Fruit fly (Drosophila melanogaster) whole organism: Measurements from ENCODE around the gene HDAC11.
A peak's percentile ranks its signal among the peaks of the same experiment; 100 is the strongest.

Source experiments
- CG8478 ChIP-seq: fragments of >200 bp; optimal IDR thresholded peaks from 2 replicates; lab custom pipeline; 2018; ENCODE audit warnings: inconsistent platforms
- Dll ChIP-seq: fragments of >200 bp; optimal IDR thresholded peaks from 2 replicates; lab custom pipeline; 2017
- EcR ChIP-seq, 2 experiments: fragments of >200 bp; optimal IDR thresholded peaks; 2 replicates each; lab custom pipeline; 2017; ENCODE audit warnings: missing biosample characterization in 2 of 2, missing genetic modification characterization in 2 of 2, missing genetic modification reagents in 2 of 2
- pan ChIP-seq: fragments of >200 bp; optimal IDR thresholded peaks from 2 replicates; lab custom pipeline; 2017
- psq ChIP-seq: fragments of >200 bp; optimal IDR thresholded peaks from 2 replicates; lab custom pipeline; 2017
- usp ChIP-seq: fragments of >200 bp; optimal IDR thresholded peaks from 2 replicates; lab custom pipeline; 2017; ENCODE audit warnings: missing biosample characterization, missing genetic modification characterization, mixed read lengths

HDAC11 gene

dm6 chr3R:24875939-24876842, 20.1 kb upstream of the HDAC11 start, which contains the start of gene CG3744:
Gene CG3744 (minus strand): TSS chr3R:24876654.
- TF ChIP-seq Dll (lab: Kevin White, UChicago) (no peak), CG8478 (lab: Kevin White, UChicago) (peak; percentile 59)

dm6 chr3R:24870389-24871048, 14.5 kb upstream of the HDAC11 start, which contains the start of gene CycB3:
Gene CycB3 (minus strand): TSS chr3R:24870816.
- TF ChIP-seq EcR (GFP tag; optimal IDR thresholded peaks at IDR 0.05; lab: Kevin White, UChicago): no peak
- no peak for TF ChIP-seq usp (GFP tag; lab: Kevin White, UChicago)
- TF ChIP-seq CG8478 (lab: Kevin White, UChicago): no peak
- TF ChIP-seq psq (lab: Kevin White, UChicago): no peak
- no peak for TF ChIP-seq Dll (lab: Kevin White, UChicago)
- no peak for TF ChIP-seq pan (lab: Kevin White, UChicago)

- no peak for TF ChIP-seq pan (lab: Kevin White, UChicago)
- no peak for TF ChIP-seq psq (lab: Kevin White, UChicago)
- no peak for TF ChIP-seq EcR (GFP tag; optimal IDR thresholded peaks at IDR 0.05; lab: Kevin White, UChicago)
These were observed 11.9 kb upstream of the HDAC11 start for dm6 chr3R:24867956-24868355.

- TF ChIP-seq usp (GFP tag; lab: Kevin White, UChicago): no peak
- no peak for TF ChIP-seq pan (lab: Kevin White, UChicago)
- no peak for TF ChIP-seq Dll (lab: Kevin White, UChicago)
- TF ChIP-seq CG8478 (lab: Kevin White, UChicago): no peak
- TF ChIP-seq EcR (GFP tag; optimal IDR thresholded peaks at IDR 0.05; lab: Kevin White, UChicago): no peak
- TF ChIP-seq psq (lab: Kevin White, UChicago): no peak
These were observed 10.9 kb upstream of the HDAC11 start for dm6 chr3R:24866976-24867375.

dm6 chr3R:24864719-24865400, 8.8 kb upstream of the HDAC11 start, which contains the start of the genes Srg1 and Elal:
Gene Srg1 (minus strand): TSS chr3R:24864732.
Gene Elal (plus strand): TSS chr3R:24865350.
- TF ChIP-seq pan (lab: Kevin White, UChicago) (no peak), Dll (lab: Kevin White, UChicago) (no peak), EcR (GFP tag; optimal IDR thresholded peaks at IDR 0.05; lab: Kevin White, UChicago) (no peak), psq (lab: Kevin White, UChicago) (no peak)

- no peak for TF ChIP-seq pan (lab: Kevin White, UChicago)
- no peak for TF ChIP-seq psq (lab: Kevin White, UChicago)
- TF ChIP-seq Dll (lab: Kevin White, UChicago): no peak
- no peak for TF ChIP-seq CG8478 (lab: Kevin White, UChicago)
- TF ChIP-seq EcR (GFP tag; optimal IDR thresholded peaks at IDR 0.05; lab: Kevin White, UChicago): no peak
- TF ChIP-seq usp (GFP tag; lab: Kevin White, UChicago): no peak
These were observed 7.9 kb upstream of the HDAC11 start for dm6 chr3R:24863894-24864293.

- TF ChIP-seq psq (lab: Kevin White, UChicago) (no peak), EcR (GFP tag; optimal IDR thresholded peaks at IDR 0.05; lab: Kevin White, UChicago) (no peak), pan (lab: Kevin White, UChicago) (no peak), Dll (lab: Kevin White, UChicago) (no peak), usp (GFP tag; lab: Kevin White, UChicago) (no peak)
These were observed 6.6 kb upstream of the HDAC11 start, which contains the start of gene CG7016 for dm6 chr3R:24862574-24863089. Gene CG7016 (plus strand): TSS chr3R:24862931.

- no peak for TF ChIP-seq psq (lab: Kevin White, UChicago)
- no peak for TF ChIP-seq pan (lab: Kevin White, UChicago)
These were observed 6.0 kb upstream of the HDAC11 start, which contains the start of gene CG13640 for dm6 chr3R:24862065-24862464. Gene CG13640 (minus strand): TSS chr3R:24862165.

dm6 chr3R:24860316-24860826, 4.3 kb upstream of the HDAC11 start, which contains the start of gene CG13639:
Gene CG13639 (minus strand): TSS chr3R:24860366.
- no peak for TF ChIP-seq Dll (lab: Kevin White, UChicago)

- TF ChIP-seq CG8478 (lab: Kevin White, UChicago) (no peak), pan (lab: Kevin White, UChicago) (no peak), Dll (lab: Kevin White, UChicago) (no peak), psq (lab: Kevin White, UChicago) (no peak), EcR (GFP tag; optimal IDR thresholded peaks at IDR 0.05; lab: Kevin White, UChicago) (no peak)
These were observed 3.7 kb upstream of the HDAC11 start, which contains the start of gene ppk22 for dm6 chr3R:24859701-24860100. Gene ppk22 (minus strand): TSS chr3R:24859801.

dm6 chr3R:24857459-24857858, 1.4 kb upstream of the HDAC11 start, which contains the start of gene CAH4:
Gene CAH4 (minus strand): TSS chr3R:24857559.
- TF ChIP-seq psq (lab: Kevin White, UChicago) (no peak), usp (GFP tag; lab: Kevin White, UChicago) (no peak), CG8478 (lab: Kevin White, UChicago) (no peak), Dll (lab: Kevin White, UChicago) (no peak), pan (lab: Kevin White, UChicago) (no peak), EcR (GFP tag; optimal IDR thresholded peaks at IDR 0.05; lab: Kevin White, UChicago) (no peak)
